Worm (Caenorhabditis elegans): Measurements from ENCODE around the gene ztf-20.

The ztf-20 gene

DNA sequence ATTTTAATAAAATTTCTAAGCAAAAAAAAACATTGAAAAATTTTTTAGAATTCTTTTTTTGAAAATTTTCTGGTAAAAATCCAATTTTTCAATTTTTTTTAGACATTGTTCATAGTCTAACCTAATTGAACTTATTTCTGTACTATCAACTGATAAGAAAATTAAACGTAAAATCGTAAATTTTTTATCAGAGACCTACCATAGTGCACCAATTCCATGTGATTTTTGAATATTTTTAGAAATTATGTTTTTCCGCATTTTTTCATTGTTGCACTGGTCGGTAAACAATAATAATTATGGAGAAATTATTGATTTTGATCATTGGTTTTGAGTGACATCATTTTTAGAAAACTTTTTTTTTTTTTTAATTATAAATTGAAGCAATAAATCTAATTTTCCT, 16.6 kb upstream of the ztf-20 start:
- TF ChIP-seq B0310.2 (tag; optimal IDR thresholded peaks at IDR 0.05) (no peak), aly-1 (tag; optimal IDR thresholded peaks at IDR 0.05) (no peak), hmg-4 (GFP tag; optimal IDR thresholded peaks at IDR 0.05) (no peak), hnd-1 (tag; optimal IDR thresholded peaks at IDR 0.05) (no peak), ceh-36 (tag; optimal IDR thresholded peaks at IDR 0.05) (no peak)

DNA sequence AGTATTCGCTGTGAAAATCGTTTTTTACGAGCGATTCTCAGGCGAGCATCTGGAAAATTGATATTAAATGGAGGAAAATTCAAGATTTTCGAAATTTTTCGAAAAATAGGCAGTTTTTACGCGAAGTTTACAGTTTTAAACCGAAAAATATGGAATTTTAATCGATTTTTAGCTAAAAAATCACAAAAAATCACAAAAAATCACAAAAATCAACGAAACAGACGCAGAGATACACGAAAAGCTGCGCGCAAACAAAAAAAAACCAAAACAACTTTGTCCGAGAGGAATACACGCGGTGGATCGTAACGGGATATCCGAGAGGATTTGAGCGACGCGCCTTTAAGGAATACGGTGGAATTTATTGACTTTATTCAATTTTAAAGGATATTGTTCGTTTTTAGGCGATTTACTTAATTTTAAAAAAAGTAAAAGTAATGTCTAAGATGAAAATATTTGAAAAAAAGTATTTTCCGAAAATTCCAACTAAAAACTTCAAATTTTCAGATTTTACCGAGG, 9.7 kb upstream of the ztf-20 start, which contains the start of gene Y39B6A.42:
Y39B6A.42 (minus strand) TSS at position 51 of the 516 bp plus-strand sequence.
- TF ChIP-seq hmbx-1 (tag; optimal IDR thresholded peaks at IDR 0.05) = no peak
- no peak for TF ChIP-seq B0310.2 (tag; optimal IDR thresholded peaks at IDR 0.05)
- no peak for TF ChIP-seq tbx-37 (GFP tag; conservative IDR thresholded peaks at IDR 0.05)
- TF ChIP-seq pes-1 (GFP tag; IDR thresholded peaks at IDR 0.05) = no peak
- TF ChIP-seq hmg-4 (GFP tag; optimal IDR thresholded peaks at IDR 0.05) = no peak
- no peak for TF ChIP-seq scrt-1 (GFP tag; IDR thresholded peaks at IDR 0.05)
- no peak for TF ChIP-seq tra-4 (tag; optimal IDR thresholded peaks at IDR 0.05)
- TF ChIP-seq F13C5.2 (tag; optimal IDR thresholded peaks at IDR 0.05) = no peak
- no peak for TF ChIP-seq ets-7 (tag; optimal IDR thresholded peaks at IDR 0.05)
- no peak for TF ChIP-seq tbx-11 (GFP tag; IDR thresholded peaks at IDR 0.05)
- TF ChIP-seq sea-1 (GFP tag; conservative IDR thresholded peaks at IDR 0.05) = no peak

DNA sequence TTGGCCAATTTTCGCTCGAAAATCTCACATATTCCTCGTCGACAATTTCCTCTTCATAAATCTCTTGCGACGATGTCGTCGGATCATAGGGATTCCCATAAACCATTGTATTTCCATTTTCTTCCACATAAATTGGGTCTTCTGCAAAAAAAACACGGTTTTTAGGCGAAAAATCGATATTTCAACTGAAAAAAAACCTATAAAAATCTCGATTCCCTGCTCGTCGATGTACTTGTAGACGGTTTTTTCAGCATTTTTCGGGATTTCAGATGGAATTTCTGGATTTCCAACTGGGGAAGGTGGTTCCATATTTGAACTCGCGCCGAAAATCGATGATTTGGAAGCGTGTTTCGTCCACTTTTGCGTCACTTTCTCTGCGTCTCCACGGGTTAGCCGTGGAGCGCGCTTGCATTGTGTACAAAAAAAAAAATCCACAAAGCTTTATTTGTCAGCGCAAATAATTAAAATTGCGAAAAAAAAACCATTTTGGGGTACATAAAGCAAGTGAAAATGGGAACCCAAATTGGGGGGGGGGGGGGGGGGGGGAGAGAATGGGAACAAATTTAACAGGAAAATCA, 7.6 kb upstream of the ztf-20 start, which contains the start of gene Y39B6A.43:
Y39B6A.43 (minus strand) TSS at position 351 of the 578 bp plus-strand sequence.
- TF ChIP-seq aly-1 (tag; optimal IDR thresholded peaks at IDR 0.05) (no peak), flt-1 (GFP tag; IDR thresholded peaks at IDR 0.05) (peak; percentile 61; the same call in 1 of the 2 replicates), ceh-13 (GFP tag; optimal IDR thresholded peaks at IDR 0.05) (no peak), tbx-37 (GFP tag; conservative IDR thresholded peaks at IDR 0.05) (0 out of 2 replicates have a peak, but pooled peaks have one; percentile 26), tbx-11 (GFP tag; IDR thresholded peaks at IDR 0.05) (no peak), B0310.2 (tag; optimal IDR thresholded peaks at IDR 0.05) (peak; percentile 6), tra-4 (tag; optimal IDR thresholded peaks at IDR 0.05) (no peak), ets-7 (tag; optimal IDR thresholded peaks at IDR 0.05) (no peak), hmg-4 (GFP tag; optimal IDR thresholded peaks at IDR 0.05) (peak; percentile 28), scrt-1 (GFP tag; IDR thresholded peaks at IDR 0.05) (no peak), hnd-1 (tag; optimal IDR thresholded peaks at IDR 0.05) (no peak), ceh-36 (tag; optimal IDR thresholded peaks at IDR 0.05) (no peak), F13C5.2 (tag; optimal IDR thresholded peaks at IDR 0.05) (peak; percentile 87), pes-1 (GFP tag; IDR thresholded peaks at IDR 0.05) (peak; percentile 54), ama-1 (optimal IDR thresholded peaks at IDR 0.05) (no peak), hmbx-1 (tag; optimal IDR thresholded peaks at IDR 0.05) (no peak), sea-1 (GFP tag; conservative IDR thresholded peaks at IDR 0.05) (no peak)

DNA sequence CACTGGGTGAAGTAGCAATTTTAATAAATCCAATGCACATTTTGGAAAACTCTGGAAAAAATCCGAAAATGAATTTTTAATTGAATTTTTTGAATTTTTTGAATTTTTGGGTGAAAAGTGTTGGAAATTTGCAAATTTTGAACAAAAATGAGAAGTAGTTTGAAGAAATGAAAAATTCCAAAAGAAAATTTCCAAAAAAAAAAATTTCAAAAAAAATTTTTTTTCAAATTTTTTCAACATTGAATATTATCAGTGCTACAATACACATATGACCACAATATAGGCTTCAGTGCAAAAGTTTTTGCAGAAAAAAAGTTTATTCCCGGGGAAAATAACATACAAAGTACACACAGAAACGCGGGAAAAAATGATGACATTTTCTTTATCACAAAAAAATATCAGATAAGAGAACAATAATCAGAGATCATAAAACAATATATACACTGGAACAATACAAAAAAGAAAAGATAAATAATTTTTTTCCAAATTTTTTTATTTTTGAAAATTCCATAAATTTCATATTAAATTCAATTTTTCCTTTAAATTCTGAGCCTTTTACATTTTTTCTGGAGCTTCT, 2.6 kb downstream of the ztf-20 start, which contains the start of gene hrg-10:
hrg-10 (minus strand) TSS at position 51 of the 577 bp plus-strand sequence.
- TF ChIP-seq tra-4 (tag; optimal IDR thresholded peaks at IDR 0.05) (no peak), B0310.2 (tag; optimal IDR thresholded peaks at IDR 0.05) (no peak), ceh-36 (tag; optimal IDR thresholded peaks at IDR 0.05) (no peak)

DNA sequence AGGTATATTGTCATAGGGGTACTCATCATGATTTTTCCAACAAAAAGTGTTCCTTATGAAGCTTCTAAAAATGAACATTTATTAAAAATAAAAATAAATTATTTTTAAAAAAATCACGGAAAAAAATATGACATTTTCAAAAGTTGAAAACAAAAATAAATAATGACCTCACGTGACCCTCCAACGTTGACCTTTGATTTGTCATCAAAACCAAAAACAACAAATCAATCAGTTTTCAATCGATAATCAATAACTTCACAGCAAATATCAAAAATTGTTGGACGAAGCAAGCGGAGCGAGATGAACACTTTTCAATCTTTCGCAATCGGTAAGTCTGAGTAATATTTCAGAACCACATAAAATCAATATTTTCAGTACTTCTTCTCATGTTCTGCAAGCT, 19.6 kb downstream of the ztf-20 start, which contains the start of gene Y80D3A.8:
Y80D3A.8 (plus strand) TSS at position 301 of the 400 bp plus-strand sequence.
- TF ChIP-seq tbx-37 (GFP tag; conservative IDR thresholded peaks at IDR 0.05) (no peak), tra-4 (tag; optimal IDR thresholded peaks at IDR 0.05) (no peak), ceh-36 (tag; optimal IDR thresholded peaks at IDR 0.05) (no peak), F13C5.2 (tag; optimal IDR thresholded peaks at IDR 0.05) (no peak), B0310.2 (tag; optimal IDR thresholded peaks at IDR 0.05) (no peak), scrt-1 (GFP tag; IDR thresholded peaks at IDR 0.05) (no peak), pes-1 (GFP tag; IDR thresholded peaks at IDR 0.05) (no peak), hmg-4 (GFP tag; optimal IDR thresholded peaks at IDR 0.05) (no peak), tbx-11 (GFP tag; IDR thresholded peaks at IDR 0.05) (no peak), aly-1 (tag; optimal IDR thresholded peaks at IDR 0.05) (no peak), ceh-13 (GFP tag; optimal IDR thresholded peaks at IDR 0.05) (no peak), flt-1 (GFP tag; IDR thresholded peaks at IDR 0.05) (no peak), hnd-1 (tag; optimal IDR thresholded peaks at IDR 0.05) (no peak), ets-7 (tag; optimal IDR thresholded peaks at IDR 0.05) (no peak), sea-1 (GFP tag; conservative IDR thresholded peaks at IDR 0.05) (no peak), hmbx-1 (tag; optimal IDR thresholded peaks at IDR 0.05) (no peak), ama-1 (optimal IDR thresholded peaks at IDR 0.05) (no peak)

DNA sequence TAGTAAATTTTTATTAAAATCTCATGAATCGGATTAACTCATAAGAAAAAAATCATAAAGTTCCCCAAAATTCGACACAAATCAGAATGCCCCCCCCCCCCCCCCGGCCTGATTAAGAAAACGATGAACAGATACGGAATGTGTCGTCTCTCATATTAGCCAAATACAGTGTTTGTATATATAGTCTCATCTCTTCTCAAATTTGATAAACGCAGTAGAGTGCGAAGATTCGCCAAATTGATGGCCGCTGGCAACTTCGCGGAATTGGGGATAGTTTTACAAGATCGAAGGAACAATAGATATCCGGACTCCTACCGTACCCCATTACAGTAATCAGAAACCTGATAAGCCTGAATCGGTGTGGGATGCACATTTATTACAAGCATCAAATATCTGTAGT, 22.4 kb downstream of the ztf-20 start:
- TF ChIP-seq B0310.2 (tag; optimal IDR thresholded peaks at IDR 0.05) (no peak), ceh-36 (tag; optimal IDR thresholded peaks at IDR 0.05) (no peak), hnd-1 (tag; optimal IDR thresholded peaks at IDR 0.05) (no peak), ama-1 (optimal IDR thresholded peaks at IDR 0.05) (no peak), hmbx-1 (tag; optimal IDR thresholded peaks at IDR 0.05) (no peak), pes-1 (GFP tag; IDR thresholded peaks at IDR 0.05) (no peak), tbx-11 (GFP tag; IDR thresholded peaks at IDR 0.05) (no peak), ets-7 (tag; optimal IDR thresholded peaks at IDR 0.05) (no peak), tbx-37 (GFP tag; conservative IDR thresholded peaks at IDR 0.05) (no peak), flt-1 (GFP tag; IDR thresholded peaks at IDR 0.05) (no peak), ceh-13 (GFP tag; optimal IDR thresholded peaks at IDR 0.05) (no peak), tra-4 (tag; optimal IDR thresholded peaks at IDR 0.05) (no peak), F13C5.2 (tag; optimal IDR thresholded peaks at IDR 0.05) (no peak), hmg-4 (GFP tag; optimal IDR thresholded peaks at IDR 0.05) (no peak), aly-1 (tag; optimal IDR thresholded peaks at IDR 0.05) (no peak), sea-1 (GFP tag; conservative IDR thresholded peaks at IDR 0.05) (no peak), scrt-1 (GFP tag; IDR thresholded peaks at IDR 0.05) (no peak)

DNA sequence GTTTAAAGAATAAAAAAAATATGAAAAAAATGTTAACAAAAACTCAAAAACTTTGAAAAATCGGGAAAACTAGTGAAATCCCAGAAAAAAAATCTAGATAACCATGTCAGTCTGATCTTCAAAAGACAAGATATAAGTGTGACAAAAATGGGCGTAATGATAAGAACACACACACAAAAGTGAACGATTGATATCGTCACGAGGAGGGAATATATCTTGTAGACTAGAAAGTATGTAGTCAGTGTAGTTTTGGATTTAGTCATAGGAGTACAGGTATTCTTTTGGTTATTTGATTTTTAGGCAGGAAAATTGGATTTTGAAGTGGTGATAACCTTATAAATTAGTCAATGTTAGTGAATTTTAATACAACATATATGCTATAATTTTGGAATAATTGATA, 25.4 kb downstream of the ztf-20 start:
- no peak for TF ChIP-seq ama-1 (optimal IDR thresholded peaks at IDR 0.05)
- no peak for TF ChIP-seq scrt-1 (GFP tag; IDR thresholded peaks at IDR 0.05)
- TF ChIP-seq ceh-13 (GFP tag; optimal IDR thresholded peaks at IDR 0.05) = no peak
- TF ChIP-seq ets-7 (tag; optimal IDR thresholded peaks at IDR 0.05) = no peak
- TF ChIP-seq B0310.2 (tag; optimal IDR thresholded peaks at IDR 0.05) = no peak
- no peak for TF ChIP-seq tra-4 (tag; optimal IDR thresholded peaks at IDR 0.05)
- TF ChIP-seq ceh-36 (tag; optimal IDR thresholded peaks at IDR 0.05) = no peak
- TF ChIP-seq F13C5.2 (tag; optimal IDR thresholded peaks at IDR 0.05) = no peak
- no peak for TF ChIP-seq sea-1 (GFP tag; conservative IDR thresholded peaks at IDR 0.05)
- no peak for TF ChIP-seq flt-1 (GFP tag; IDR thresholded peaks at IDR 0.05)
- no peak for TF ChIP-seq tbx-11 (GFP tag; IDR thresholded peaks at IDR 0.05)
- TF ChIP-seq hnd-1 (tag; optimal IDR thresholded peaks at IDR 0.05) = no peak
- no peak for TF ChIP-seq hmbx-1 (tag; optimal IDR thresholded peaks at IDR 0.05)
- no peak for TF ChIP-seq tbx-37 (GFP tag; conservative IDR thresholded peaks at IDR 0.05)
- no peak for TF ChIP-seq hmg-4 (GFP tag; optimal IDR thresholded peaks at IDR 0.05)
- no peak for TF ChIP-seq pes-1 (GFP tag; IDR thresholded peaks at IDR 0.05)
- no peak for TF ChIP-seq aly-1 (tag; optimal IDR thresholded peaks at IDR 0.05)

Measured in whole organism, early embryonic.